Worm (Caenorhabditis elegans) whole organism, L3 larva: ENCODE measurements around the gene frm-8.

Experiments used
- aly-2 ChIP-seq: fragments of 150-350 bp; optimal IDR thresholded peaks from 2 replicates; lab custom pipeline; 2014; ENCODE audit warnings: missing biosample characterization, missing genetic modification characterization
- ama-1 ChIP-seq: fragments of 150-350 bp; optimal IDR thresholded peaks from 2 replicates; lab custom pipeline; 2018
- ceh-16 ChIP-seq: sonication (generic microtip); optimal IDR thresholded peaks from 2 replicates; lab custom pipeline; 2017; ENCODE audit warnings: missing biosample characterization, missing genetic modification characterization
- ceh-28 ChIP-seq: fragments of 150-350 bp; optimal IDR thresholded peaks from 2 replicates; lab custom pipeline; 2014; ENCODE audit warnings: missing biosample characterization, missing genetic modification reagents, missing genetic modification characterization
- ceh-82 ChIP-seq: fragments of 150-350 bp; optimal IDR thresholded peaks from 2 replicates; lab custom pipeline; 2014; ENCODE audit warnings: missing biosample characterization, missing genetic modification characterization
- daf-12 ChIP-seq: fragments of 150-350 bp; optimal IDR thresholded peaks from 2 replicates; lab custom pipeline; 2014; ENCODE audit warnings: missing biosample characterization, missing genetic modification reagents, missing genetic modification characterization
- egl-5 ChIP-seq: fragments of 150-350 bp; optimal IDR thresholded peaks from 2 replicates; lab custom pipeline; 2017; ENCODE audit warnings: missing biosample characterization, missing genetic modification reagents, missing genetic modification characterization, inconsistent platforms
- elt-2 ChIP-seq: sonication (generic microtip); optimal IDR thresholded peaks from 2 replicates; lab custom pipeline; 2016; ENCODE audit warnings: missing genetic modification reagents, mild to moderate bottlenecking, missing genetic modification characterization, missing compliant biosample characterization
- elt-3 ChIP-seq, 3 experiments: fragments of 150-350 bp in 1 of 3; sonication (generic microtip) in 2 of 3; optimal IDR thresholded peaks; 2 replicates in 2 of 3; 4 replicates in 1 of 3; lab custom pipeline; 2014 to 2017; ENCODE audit warnings: missing biosample characterization in 3 of 3, missing genetic modification characterization in 3 of 3
- eor-1 ChIP-seq, 2 experiments: fragments of 150-350 bp; optimal IDR thresholded peaks; 2 replicates each; lab custom pipeline; 2014 to 2018; ENCODE audit warnings: missing biosample characterization in 2 of 2, missing genetic modification characterization in 2 of 2
- fkh-10 ChIP-seq: sonication (generic microtip); optimal IDR thresholded peaks from 2 replicates; lab custom pipeline; 2017; ENCODE audit warnings: missing biosample characterization, missing genetic modification reagents, missing genetic modification characterization
- hmg-11 ChIP-seq: sonication (generic microtip); optimal IDR thresholded peaks from 2 replicates; lab custom pipeline; 2016; ENCODE audit warnings: missing genetic modification characterization, missing compliant biosample characterization
- jun-1 ChIP-seq: fragments of 150-350 bp; optimal IDR thresholded peaks from 2 replicates; lab custom pipeline; 2014; ENCODE audit warnings: missing biosample characterization, missing genetic modification reagents, missing genetic modification characterization
- lin-15B ChIP-seq: fragments of 150-350 bp; optimal IDR thresholded peaks from 2 replicates; lab custom pipeline; 2014; ENCODE audit warnings: missing biosample characterization, missing genetic modification characterization
- lsy-12 ChIP-seq: sonication (generic microtip); optimal IDR thresholded peaks from 2 replicates; lab custom pipeline; 2016; ENCODE audit warnings: mild to moderate bottlenecking, missing genetic modification characterization, missing compliant biosample characterization
- mdl-1 ChIP-seq: fragments of 150-350 bp; optimal IDR thresholded peaks from 2 replicates; lab custom pipeline; 2014; ENCODE audit warnings: missing biosample characterization, missing genetic modification characterization
- nfya-1 ChIP-seq: sonication (generic microtip); optimal IDR thresholded peaks from 2 replicates; lab custom pipeline; 2017; ENCODE audit warnings: missing genetic modification characterization, mild to moderate bottlenecking, missing compliant biosample characterization, antibody characterized with exemption, moderate library complexity; ENCODE audit not compliant: insufficient read depth
- nhr-11 ChIP-seq: fragments of 150-350 bp; optimal IDR thresholded peaks from 2 replicates; lab custom pipeline; 2014; ENCODE audit warnings: missing biosample characterization, missing genetic modification characterization
- nhr-12 ChIP-seq: fragments of 150-350 bp; optimal IDR thresholded peaks from 2 replicates; lab custom pipeline; 2014; ENCODE audit warnings: missing biosample characterization, missing genetic modification characterization
- nhr-23 ChIP-seq: fragments of 150-350 bp; optimal IDR thresholded peaks from 2 replicates; lab custom pipeline; 2014; ENCODE audit warnings: missing biosample characterization, missing genetic modification reagents, missing genetic modification characterization
- nhr-28 ChIP-seq: fragments of 150-350 bp; optimal IDR thresholded peaks from 2 replicates; lab custom pipeline; 2014; ENCODE audit warnings: missing biosample characterization, missing genetic modification characterization
- nhr-43 ChIP-seq: sonication (generic microtip); optimal IDR thresholded peaks from 2 replicates; lab custom pipeline; 2016; ENCODE audit warnings: mild to moderate bottlenecking, missing genetic modification characterization, missing compliant biosample characterization; ENCODE audit not compliant: poor library complexity, severe bottlenecking
- nhr-67 ChIP-seq: fragments of 150-350 bp; optimal IDR thresholded peaks from 2 replicates; lab custom pipeline; 2014; ENCODE audit warnings: missing biosample characterization, missing genetic modification characterization
- nhr-76 ChIP-seq: fragments of 150-350 bp; sonication (generic microtip); optimal IDR thresholded peaks from 5 replicates; lab custom pipeline; 2014; ENCODE audit warnings: missing biosample characterization, missing genetic modification characterization
- nhr-77 ChIP-seq: fragments of 150-350 bp; optimal IDR thresholded peaks from 2 replicates; lab custom pipeline; 2014; ENCODE audit warnings: missing biosample characterization, missing genetic modification characterization
- pha-4 ChIP-seq: fragments of 150-350 bp; optimal IDR thresholded peaks from 2 replicates; lab custom pipeline; 2014; ENCODE audit warnings: missing biosample characterization, missing genetic modification reagents, missing genetic modification characterization
- pqm-1 ChIP-seq: fragments of 150-350 bp; optimal IDR thresholded peaks from 2 replicates; lab custom pipeline; 2017; ENCODE audit warnings: missing biosample characterization, missing genetic modification characterization, inconsistent platforms
- sea-2 ChIP-seq: fragments of 150-350 bp; sonication (generic microtip); optimal IDR thresholded peaks from 4 replicates; lab custom pipeline; 2014; ENCODE audit warnings: missing biosample characterization, missing genetic modification reagents, missing genetic modification characterization
- tbx-2 ChIP-seq: sonication (generic microtip); optimal IDR thresholded peaks from 2 replicates; lab custom pipeline; 2016; ENCODE audit warnings: mild to moderate bottlenecking, missing genetic modification characterization, missing compliant biosample characterization
- unc-39 ChIP-seq: sonication (generic microtip); optimal IDR thresholded peaks from 4 replicates; lab custom pipeline; 2017; ENCODE audit warnings: missing biosample characterization, missing genetic modification characterization
- ztf-4 ChIP-seq: fragments of 150-350 bp; optimal IDR thresholded peaks from 2 replicates; lab custom pipeline; 2014; ENCODE audit warnings: missing biosample characterization, missing genetic modification characterization

Gene frm-8

DNA sequence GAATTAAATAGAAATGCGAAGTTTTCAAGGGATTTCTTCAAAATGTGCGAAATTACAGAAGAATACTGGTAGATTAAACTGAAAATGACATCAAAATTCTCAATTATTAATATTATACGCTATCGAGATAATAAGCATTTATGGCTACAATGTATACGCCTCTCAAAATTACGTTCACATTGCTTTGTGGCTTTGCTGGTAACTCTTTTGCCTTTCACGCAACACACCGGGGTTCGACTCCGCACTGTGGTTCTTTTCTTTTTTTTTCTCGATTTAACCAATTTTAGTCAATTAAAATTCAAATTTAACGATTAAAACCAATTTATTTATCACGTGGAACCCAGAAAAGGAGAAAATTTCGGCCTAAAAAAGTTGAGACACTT, 30.1 kb upstream of the frm-8 start:
- no peak for TF ChIP-seq nhr-67 (tag; lab: Kevin White, UChicago)
- TF ChIP-seq nhr-11 (tag; lab: Kevin White, UChicago) = no peak
- TF ChIP-seq tbx-2 (tag; lab: Kevin White, UChicago) = peak; percentile 29
- TF ChIP-seq nhr-76 (tag; lab: Kevin White, UChicago) = no peak
- TF ChIP-seq elt-2 (tag; lab: Kevin White, UChicago) = peak; percentile 29
- no peak for TF ChIP-seq mdl-1 (tag; lab: Kevin White, UChicago)
- TF ChIP-seq nhr-77 = peak; percentile 24
- peak; percentile 49 for TF ChIP-seq lsy-12
- TF ChIP-seq aly-2 (tag; lab: Kevin White, UChicago) = no peak
- TF ChIP-seq eor-1 (tag; optimal IDR thresholded peaks at IDR 0.05; lab: Kevin White, UChicago) = no peak
- TF ChIP-seq elt-3 (tag; optimal IDR thresholded peaks at IDR 0.05; lab: Kevin White, UChicago) = no peak

DNA sequence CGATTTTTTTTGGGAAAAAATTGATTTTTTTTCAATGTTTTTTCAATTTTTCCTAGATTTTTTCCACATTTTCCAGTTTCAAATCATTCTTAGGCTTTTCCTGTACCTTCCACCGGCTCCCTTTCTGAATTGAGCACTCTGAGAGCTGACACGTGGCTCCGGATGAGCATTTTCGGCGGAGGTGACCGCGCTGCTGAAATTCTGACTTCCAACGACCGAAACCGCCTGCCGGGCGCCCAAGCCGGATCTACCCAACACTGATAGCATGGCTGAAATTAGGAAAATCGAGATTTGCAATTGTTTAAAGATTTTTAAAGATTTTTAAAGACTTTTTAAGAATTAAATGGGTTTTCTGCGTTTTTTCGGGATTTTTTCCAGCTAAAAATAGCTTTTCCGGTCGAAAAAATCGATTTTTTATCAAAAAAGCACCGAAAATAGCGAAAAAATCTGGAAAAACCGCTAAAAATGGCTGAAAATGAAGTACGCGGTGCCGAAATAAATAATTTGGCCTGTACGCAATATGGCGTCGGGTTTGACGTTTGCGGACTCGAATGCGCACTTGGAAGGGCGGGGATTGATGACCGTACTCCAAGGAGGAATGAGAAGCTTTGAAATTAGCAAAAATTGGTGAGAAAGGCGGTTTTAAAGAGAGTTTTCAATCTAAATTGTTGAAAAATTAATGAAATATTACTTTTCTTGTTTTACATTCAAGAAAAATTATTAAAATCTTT, 29.5 kb upstream of the frm-8 start, which contains the start of gene nduf-9:
nduf-9 (minus strand) TSS at position 269 of the 731 bp plus-strand sequence.
- TF ChIP-seq unc-39 (tag; lab: Kevin White, UChicago) = no peak
- TF ChIP-seq nhr-23 (tag; lab: Kevin White, UChicago) = no peak
- no peak for TF ChIP-seq eor-1 (tag; optimal IDR thresholded peaks at IDR 0.05; lab: Kevin White, UChicago)
- TF ChIP-seq lin-15B = peak; percentile 47
- peak; percentile 70 for TF ChIP-seq hmg-11 (tag; lab: Kevin White, UChicago)
- no peak for TF ChIP-seq ceh-82 (tag; lab: Kevin White, UChicago)
- TF ChIP-seq fkh-10 = no peak
- no peak for TF ChIP-seq pha-4
- no peak for TF ChIP-seq nhr-43 (tag; lab: Kevin White, UChicago)
- no peak for TF ChIP-seq pqm-1 (tag; lab: Kevin White, UChicago)
- no peak for TF ChIP-seq elt-2 (tag; lab: Kevin White, UChicago)
- TF ChIP-seq ztf-4 (tag; lab: Kevin White, UChicago) = no peak
- TF ChIP-seq nhr-76 (tag; lab: Kevin White, UChicago) = no peak
- no peak for TF ChIP-seq jun-1 (tag; lab: Kevin White, UChicago)
- peak; percentile 34 for TF ChIP-seq sea-2 (GFP tag; lab: Kevin White, UChicago)
- no peak for TF ChIP-seq aly-2 (tag; lab: Kevin White, UChicago)
- TF ChIP-seq ceh-16 (tag; lab: Kevin White, UChicago) = no peak
- no peak for TF ChIP-seq daf-12 (tag; lab: Kevin White, UChicago)
- no peak for TF ChIP-seq tbx-2 (tag; lab: Kevin White, UChicago)
- TF ChIP-seq nfya-1 (tag; lab: Kevin White, UChicago) = peak; percentile 79

DNA sequence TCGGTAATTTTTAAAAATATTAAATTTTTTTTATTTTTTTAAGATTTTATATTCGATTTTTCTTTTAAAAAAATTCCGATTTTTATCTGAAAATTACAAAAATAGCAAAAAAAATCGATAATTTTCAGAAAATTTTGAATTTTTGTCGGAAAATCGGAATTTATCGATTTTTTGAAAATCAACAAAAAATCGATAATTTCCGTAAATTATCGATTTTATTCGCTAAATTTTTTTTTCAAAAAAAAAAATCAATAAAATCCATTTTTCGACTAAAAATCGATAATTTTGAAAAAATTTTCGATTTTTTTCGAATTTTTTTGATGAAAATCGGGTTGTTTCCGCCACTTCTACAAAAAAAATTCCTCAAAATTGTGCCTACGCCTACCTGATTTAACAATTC, 23.4 kb upstream of the frm-8 start:
- TF ChIP-seq nhr-12 = no peak
- TF ChIP-seq egl-5 (tag; lab: Kevin White, UChicago) = no peak
- peak; percentile 95 for TF ChIP-seq ceh-28 (tag; lab: Kevin White, UChicago)

DNA sequence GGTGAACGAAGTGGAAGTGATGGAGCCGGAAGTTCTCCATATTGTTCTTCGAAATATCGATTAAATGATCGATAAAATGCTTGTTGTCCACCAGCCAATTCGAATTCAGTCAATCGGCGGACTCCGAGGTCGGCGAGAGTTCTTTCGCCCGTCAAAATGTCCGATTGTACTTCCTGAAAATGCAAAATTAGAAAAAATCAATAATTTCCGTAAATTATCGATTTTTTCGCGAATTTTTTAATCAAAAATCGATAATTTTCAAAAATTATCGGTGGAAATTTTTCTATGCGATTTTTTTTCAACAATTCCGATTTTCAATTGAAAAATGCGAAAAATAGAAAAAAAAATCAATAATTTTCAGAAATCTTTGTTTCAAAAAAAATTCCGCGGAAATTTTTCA, 23.0 kb upstream of the frm-8 start:
- no peak for TF ChIP-seq ama-1 (lab: Kevin White, UChicago)

DNA sequence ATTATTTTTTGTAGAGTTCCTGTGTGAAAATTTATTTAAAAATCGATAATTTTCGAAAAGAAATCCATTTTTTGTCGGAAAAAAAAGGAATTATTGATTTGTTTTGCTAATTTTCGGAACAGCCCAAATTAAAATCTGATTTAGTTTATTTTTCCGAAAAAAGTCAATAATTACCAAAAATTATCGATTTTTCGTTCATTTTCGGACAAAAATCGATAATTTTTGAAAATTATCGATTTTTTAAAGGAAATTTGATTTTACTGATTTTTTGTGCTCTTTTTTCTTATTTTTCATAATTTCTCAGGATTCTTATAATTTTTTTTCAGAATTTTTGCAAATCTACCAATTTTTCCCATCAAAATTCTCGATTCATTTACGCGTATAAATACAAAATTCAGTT, 22.4 kb upstream of the frm-8 start:
- no peak for TF ChIP-seq ceh-16 (tag; lab: Kevin White, UChicago)
- TF ChIP-seq nhr-23 (tag; lab: Kevin White, UChicago) = no peak
- no peak for TF ChIP-seq nfya-1 (tag; lab: Kevin White, UChicago)
- TF ChIP-seq nhr-28 = no peak
- TF ChIP-seq ceh-28 (tag; lab: Kevin White, UChicago) = peak; percentile 87

DNA sequence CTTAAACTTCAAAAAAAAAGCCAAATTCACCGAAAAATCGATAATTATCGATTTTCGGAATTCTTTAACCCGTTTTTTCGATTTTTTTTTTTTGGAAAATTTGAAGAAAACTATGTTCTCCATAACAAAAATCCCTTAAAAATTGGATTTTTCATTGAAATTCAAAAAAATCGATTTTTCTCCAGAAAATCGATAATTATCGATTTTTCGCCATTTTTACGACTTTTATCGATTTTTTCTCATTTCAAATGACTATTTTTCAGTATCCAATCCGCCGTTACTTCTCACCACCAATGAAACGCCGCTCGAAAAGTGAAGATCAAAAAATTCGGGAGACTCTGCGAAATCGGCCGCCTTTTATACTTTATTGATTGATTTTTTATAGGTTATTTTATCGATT, 21.9 kb upstream of the frm-8 start:
- no peak for TF ChIP-seq pqm-1 (tag; lab: Kevin White, UChicago)
- TF ChIP-seq sea-2 (GFP tag; lab: Kevin White, UChicago) = no peak
- peak; percentile 91 for TF ChIP-seq ceh-28 (tag; lab: Kevin White, UChicago)
